Worm (Caenorhabditis elegans): ENCODE data around the gene nhx-5.

DNA sequence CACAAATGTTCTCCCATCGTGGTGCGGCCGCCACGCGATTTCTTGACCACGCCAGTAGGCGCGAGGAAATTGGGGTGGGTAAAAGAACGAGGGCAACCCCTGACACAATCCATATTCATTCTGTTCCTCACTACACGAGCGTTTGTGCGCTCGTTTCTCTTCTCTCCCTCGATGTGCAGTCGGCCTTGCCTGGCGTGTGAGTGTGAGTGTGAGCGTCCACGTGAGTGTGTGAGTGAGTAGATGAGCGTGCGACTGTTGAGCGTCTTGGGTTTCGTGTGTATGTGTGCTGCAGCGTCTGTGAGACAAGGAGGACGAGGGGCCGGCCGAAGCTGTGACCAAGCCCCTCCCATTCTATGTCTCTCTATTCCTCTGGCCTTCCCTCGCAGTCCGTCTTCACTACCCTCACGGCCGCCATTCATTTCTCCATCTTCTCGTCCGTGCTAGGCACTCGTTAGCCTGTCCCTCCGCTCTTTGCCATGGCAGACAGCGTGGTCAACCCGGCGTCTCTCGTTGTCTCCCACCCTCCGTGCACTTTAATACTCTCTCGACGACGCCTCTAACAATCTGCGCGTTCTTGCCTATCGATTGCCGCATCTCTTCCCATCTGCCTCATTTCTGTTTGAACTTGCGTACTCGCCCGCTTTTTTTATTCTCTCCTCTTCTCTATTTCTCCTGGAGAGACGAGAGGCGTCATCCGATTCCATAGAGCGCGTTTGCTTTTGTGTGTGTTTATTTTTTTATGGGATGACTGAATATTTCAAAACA lies 8.2 kb upstream of the nhx-5 start:
- TF ChIP-seq cog-1 (tag; optimal IDR thresholded peaks at IDR 0.05) (peak; percentile 93), klf-2 (GFP tag; conservative IDR thresholded peaks at IDR 0.05) (no peak), ztf-23 (GFP tag; IDR thresholded peaks at IDR 0.05) (peak; percentile 56), med-1 (GFP tag; optimal IDR thresholded peaks at IDR 0.05; ENCODE audit: insufficient read depth) (peak; percentile 11), flt-1 (GFP tag; IDR thresholded peaks at IDR 0.05) (no peak), tab-1 (GFP tag; IDR thresholded peaks at IDR 0.05) (peak; percentile 67; the same call in 1 of the 2 replicates), ztf-29 (GFP tag; IDR thresholded peaks at IDR 0.05) (peak; percentile 92)
